Worm (Caenorhabditis elegans) whole organism, L4 larva: ENCODE results near the gene tcl-2.

ENCODE experiments used
- F10B5.3 ChIP-seq: sonication (generic microtip); optimal IDR thresholded peaks from 2 replicates; lab custom pipeline; 2016; ENCODE audit warnings: mild to moderate bottlenecking, missing genetic modification characterization, missing compliant biosample characterization
- F37D6.2 ChIP-seq: sonication (generic microtip); optimal IDR thresholded peaks from 2 replicates; lab custom pipeline; 2016; ENCODE audit warnings: mild to moderate bottlenecking, missing genetic modification characterization, missing compliant biosample characterization
- F49E8.2 ChIP-seq: sonication (generic microtip); optimal IDR thresholded peaks from 2 replicates; lab custom pipeline; 2016; ENCODE audit warnings: missing compliant biosample characterization, mild to moderate bottlenecking, missing genetic modification characterization, borderline replicate concordance
- T26A8.4 ChIP-seq: fragments of 200-800 bp; sonication (Bioruptor generic); IDR thresholded peaks from 2 replicates; pipeline ENCODE4 v1.3.6; 2022; ENCODE audit warnings: missing genetic modification characterization, missing compliant biosample characterization
- Y48G9A.11 ChIP-seq: fragments of 200-800 bp; sonication (Bioruptor generic); IDR thresholded peaks from 2 replicates; pipeline ENCODE4 v1.3.6; 2022; ENCODE audit warnings: missing genetic modification reagents, missing genetic modification characterization, missing compliant biosample characterization
- Y75B8A.6 ChIP-seq: fragments of 200-800 bp; sonication (Bioruptor generic); IDR thresholded peaks from 2 replicates; pipeline ENCODE4 v1.3.6; 2022; ENCODE audit warnings: missing genetic modification reagents, missing genetic modification characterization, missing compliant biosample characterization
- ZK546.5 ChIP-seq, 2 experiments: sonication (generic microtip); optimal IDR thresholded peaks; 2 replicates each; lab custom pipeline; 2017; ENCODE audit warnings: missing biosample characterization in 2 of 2, missing genetic modification characterization in 2 of 2
- aha-1 ChIP-seq: fragments of 150-350 bp; peaks from one replicate; lab custom pipeline; 2014; ENCODE audit warnings: missing biosample characterization, missing genetic modification characterization
- ama-1 ChIP-seq: fragments of 150-350 bp; optimal IDR thresholded peaks from 2 replicates; lab custom pipeline; 2014; ENCODE audit warnings: inconsistent platforms, mixed read lengths
- ceh-44 ChIP-seq: fragments of 200-800 bp; sonication (Bioruptor generic); IDR thresholded peaks from 2 replicates; pipeline ENCODE4 v1.3.6; 2022; ENCODE audit warnings: missing genetic modification reagents, missing genetic modification characterization, missing compliant biosample characterization
- daf-8 ChIP-seq: fragments of 200-800 bp; sonication (Bioruptor generic); IDR thresholded peaks from 2 replicates; pipeline ENCODE4 v1.3.6; 2022; ENCODE audit warnings: missing genetic modification characterization, missing compliant biosample characterization
- dmd-6 ChIP-seq: fragments of 200-800 bp; sonication (Bioruptor generic); IDR thresholded peaks from 2 replicates; pipeline ENCODE4 v1.3.6; 2022; ENCODE audit warnings: missing genetic modification reagents, missing genetic modification characterization, missing compliant biosample characterization
- dmd-9 ChIP-seq: fragments of 200-800 bp; sonication (Bioruptor generic); IDR thresholded peaks from 2 replicates; pipeline ENCODE4 v1.3.6; 2022; ENCODE audit warnings: missing genetic modification reagents, missing genetic modification characterization, missing compliant biosample characterization
- hlh-11 ChIP-seq: fragments of 200-800 bp; sonication (Bioruptor generic); optimal IDR thresholded peaks from 2 replicates; lab custom pipeline; 2018; ENCODE audit warnings: mild to moderate bottlenecking, missing genetic modification characterization, missing compliant biosample characterization
- hlh-30 ChIP-seq: sonication (generic microtip); optimal IDR thresholded peaks from 2 replicates; lab custom pipeline; 2017; ENCODE audit warnings: antibody characterized with exemption, mild to moderate bottlenecking, missing genetic modification characterization, missing compliant biosample characterization; ENCODE audit not compliant: insufficient read depth
- hmg-1.1 ChIP-seq: fragments of 200-800 bp; sonication (Bioruptor generic); IDR thresholded peaks from 2 replicates; pipeline ENCODE4 v1.3.6; 2022; ENCODE audit warnings: missing genetic modification reagents, missing genetic modification characterization, missing compliant biosample characterization
- lim-7 ChIP-seq: fragments of 200-800 bp; sonication (Bioruptor generic); IDR thresholded peaks from 2 replicates; pipeline ENCODE4 v1.3.6; 2022; ENCODE audit warnings: missing genetic modification characterization, missing compliant biosample characterization
- lin-1 ChIP-seq: fragments of 200-800 bp; sonication (Bioruptor generic); IDR thresholded peaks from 2 replicates; pipeline ENCODE4 v1.3.6; 2022; ENCODE audit warnings: missing genetic modification reagents, missing genetic modification characterization, missing compliant biosample characterization
- lin-29 ChIP-seq: fragments of 200-800 bp; sonication (Bioruptor generic); IDR thresholded peaks from 2 replicates; pipeline ENCODE4 v1.3.6; 2022; ENCODE audit warnings: missing genetic modification reagents, missing genetic modification characterization, missing compliant biosample characterization
- mep-1 ChIP-seq: fragments of 150-350 bp; sonication (generic microtip); optimal IDR thresholded peaks from 3 replicates; lab custom pipeline; 2014; ENCODE audit warnings: missing biosample characterization, missing genetic modification characterization
- mes-2 ChIP-seq: sonication (generic microtip); optimal IDR thresholded peaks from 2 replicates; lab custom pipeline; 2016; ENCODE audit warnings: missing genotype, mild to moderate bottlenecking, missing genetic modification characterization, missing compliant biosample characterization; ENCODE audit not compliant: poor library complexity, severe bottlenecking
- mxl-2 ChIP-seq: fragments of 200-800 bp; sonication (Bioruptor generic); conservative IDR thresholded peaks from 2 replicates; pipeline ENCODE4 v1.3.6; 2022; ENCODE audit warnings: missing genetic modification reagents, missing genetic modification characterization, missing compliant biosample characterization
- mxl-3 ChIP-seq: fragments of 200-800 bp; sonication (Bioruptor generic); optimal IDR thresholded peaks from 2 replicates; lab custom pipeline; 2018; ENCODE audit warnings: mild to moderate bottlenecking, missing genetic modification characterization, missing compliant biosample characterization
- nhr-41 ChIP-seq: fragments of 200-800 bp; sonication (Bioruptor generic); IDR thresholded peaks from 2 replicates; pipeline ENCODE4 v1.3.6; 2022; ENCODE audit warnings: missing genetic modification reagents, missing genetic modification characterization, missing compliant biosample characterization
- nhr-48 ChIP-seq: sonication (generic microtip); optimal IDR thresholded peaks from 2 replicates; lab custom pipeline; 2016; ENCODE audit warnings: mild to moderate bottlenecking, missing genetic modification characterization, missing compliant biosample characterization
- nhr-6 ChIP-seq: fragments of 150-350 bp; optimal IDR thresholded peaks from 2 replicates; lab custom pipeline; 2014; ENCODE audit warnings: missing biosample characterization, missing genetic modification characterization
- nhr-77 ChIP-seq: fragments of 150-350 bp; optimal IDR thresholded peaks from 2 replicates; lab custom pipeline; 2014; ENCODE audit warnings: missing biosample characterization, missing genetic modification characterization
- pha-4 ChIP-seq, 2 experiments: fragments of 150-350 bp in 1 of 2; fragments of 200-800 bp in 1 of 2; sonication (Bioruptor generic) in 1 of 2; IDR thresholded peaks in 1 of 2; optimal IDR thresholded peaks in 1 of 2; 2 replicates each; pipeline versions ENCODE4 v1.3.6 to Lab custom; 2014 to 2022; ENCODE audit warnings: missing genetic modification characterization in 2 of 2, missing genetic modification reagents in 2 of 2, missing biosample characterization in 1 of 2, missing compliant biosample characterization in 1 of 2
- php-3 ChIP-seq: fragments of 200-800 bp; sonication (Bioruptor generic); IDR thresholded peaks from 2 replicates; pipeline ENCODE4 v1.3.6; 2022; ENCODE audit warnings: missing genetic modification reagents, missing genetic modification characterization, missing compliant biosample characterization
- rbr-2 ChIP-seq: sonication (generic microtip); optimal IDR thresholded peaks from 2 replicates; lab custom pipeline; 2016; ENCODE audit warnings: missing genotype, missing genetic modification characterization, missing compliant biosample characterization
- sdz-12 ChIP-seq: fragments of 200-800 bp; sonication (Bioruptor generic); optimal IDR thresholded peaks from 2 replicates; lab custom pipeline; 2018; ENCODE audit warnings: mild to moderate bottlenecking, missing genetic modification characterization, missing compliant biosample characterization
- skn-1 ChIP-seq: fragments of 150-350 bp; optimal IDR thresholded peaks from 2 replicates; lab custom pipeline; 2014; ENCODE audit warnings: missing biosample characterization, missing genetic modification characterization
- tra-1 ChIP-seq: fragments of 200-800 bp; sonication (Bioruptor generic); IDR thresholded peaks from 2 replicates; pipeline ENCODE4 v1.3.6; 2022; ENCODE audit warnings: missing genetic modification reagents, missing genetic modification characterization, missing compliant biosample characterization
- vab-7 ChIP-seq: fragments of 200-800 bp; sonication (Bioruptor generic); IDR thresholded peaks from 2 replicates; pipeline ENCODE4 v1.3.6; 2022; ENCODE audit warnings: missing genetic modification reagents, missing genetic modification characterization, missing compliant biosample characterization
- zip-11 ChIP-seq: fragments of 200-800 bp; sonication (Bioruptor generic); IDR thresholded peaks from 2 replicates; pipeline ENCODE4 v1.3.6; 2022; ENCODE audit warnings: missing genetic modification characterization, missing compliant biosample characterization

Gene tcl-2

ce11 chrIV:192046-192445 lies 13.2 kb downstream of the tcl-2 start, which contains the start of gene Y38C1AA.12 (continued):
- TF ChIP-seq rbr-2 (tag; lab: Kevin White, UChicago) (peak; percentile 70), dmd-6 (GFP tag; lab: Robert Waterston, UW) (peak; percentile 84), hmg-1.1 (GFP tag; lab: Robert Waterston, UW) (0 out of 2 replicates have a peak, but pooled peaks have one; percentile 44), nhr-6 (peak; percentile 72), nhr-48 (no peak), Y48G9A.11 (GFP tag; lab: Robert Waterston, UW) (peak; percentile 98), lin-1 (peak; percentile 22; the same call in 1 of the 2 replicates), F49E8.2 (peak; percentile 56), ceh-44 (GFP tag; lab: Robert Waterston, UW) (peak; percentile 58; the same call in 1 of the 2 replicates), F37D6.2 (tag; lab: Kevin White, UChicago) (peak; percentile 48), dmd-9 (GFP tag; lab: Robert Waterston, UW) (peak; percentile 91), lim-7 (GFP tag; lab: Robert Waterston, UW) (no peak), tra-1 (GFP tag; lab: Robert Waterston, UW) (0 out of 2 replicates have a peak, but pooled peaks have one; percentile 47), mxl-2 (GFP tag; lab: Robert Waterston, UW) (no peak), sdz-12 (GFP tag; lab: Kevin White, UChicago) (peak; percentile 80), php-3 (GFP tag; lab: Robert Waterston, UW) (no peak; the same call in 1 of the 2 replicates), mes-2 (peak; percentile 99), hlh-30 (peak; percentile 37), nhr-77 (tag; lab: Kevin White, UChicago) (peak; percentile 69)
- TF ChIP-seq, all 104 proteins: peak for 36

- TF ChIP-seq lin-29 (GFP tag; lab: Robert Waterston, UW) (no peak), mxl-3 (GFP tag; lab: Kevin White, UChicago) (no peak), skn-1 (tag; lab: Kevin White, UChicago) (no peak), ZK546.5 (tag; optimal IDR thresholded peaks at IDR 0.05; lab: Kevin White, UChicago) (no peak), ama-1 (no peak), zip-11 (no peak), nhr-41 (GFP tag; lab: Robert Waterston, UW) (no peak), Y75B8A.6 (GFP tag; lab: Robert Waterston, UW) (no peak), pha-4 (GFP tag; IDR thresholded peaks at IDR 0.05; lab: Robert Waterston, UW) (no peak), pha-4 (tag; optimal IDR thresholded peaks at IDR 0.05; lab: Kevin White, UChicago) (no peak), mep-1 (tag; lab: Kevin White, UChicago) (no peak), nhr-6 (no peak), F10B5.3 (tag; lab: Kevin White, UChicago) (no peak)
These were observed 15.6 kb downstream of the tcl-2 start, which contains the start of gene csn-3 for ce11 chrIV:194442-194841. csn-3 (plus strand) TSS chrIV:194742.

ce11 chrIV:202921-203652 lies 24.2 kb downstream of the tcl-2 start, which contains the start of gene gfrp-1:
gfrp-1 (plus strand) TSS chrIV:203602.
- peak; percentile 52 for TF ChIP-seq aha-1 (tag; lab: Kevin White, UChicago)
- TF ChIP-seq tra-1 (GFP tag; lab: Robert Waterston, UW) = no peak

- TF ChIP-seq T26A8.4 = no peak
- TF ChIP-seq hlh-11 (tag; lab: Kevin White, UChicago) = no peak
- no peak for TF ChIP-seq daf-8 (GFP tag; lab: Robert Waterston, UW)
- TF ChIP-seq vab-7 (GFP tag; lab: Robert Waterston, UW) = no peak
- TF ChIP-seq, all 104 proteins: peak for 0
These were observed 26.1 kb downstream of the tcl-2 start, which contains the start of gene coa-1 for ce11 chrIV:204998-205397. coa-1 (plus strand) TSS chrIV:205298.
